Fruit fly (Drosophila melanogaster) whole organism, embryonic: ENCODE results near the gene CG7329.
A peak's percentile ranks its signal among the peaks of the same experiment; 100 is the strongest.

Source experiments
- Atf3 ChIP-seq: fragments of 200-800 bp; sonication (Bioruptor generic); optimal IDR thresholded peaks from 3 replicates; lab custom pipeline; 2016; ENCODE audit warnings: missing biosample characterization, missing genetic modification characterization
- CG10366 ChIP-seq: fragments of 200-800 bp; sonication (Bioruptor generic); IDR thresholded peaks from 2 replicates; pipeline ENCODE4 v1.3.6; 2022; ENCODE audit warnings: missing biosample characterization, missing genetic modification characterization
- CG11398 ChIP-seq: fragments of 200-800 bp; sonication (Bioruptor generic); optimal IDR thresholded peaks from 2 replicates; lab custom pipeline; 2016; ENCODE audit warnings: missing biosample characterization, missing genetic modification characterization
- CG11723 ChIP-seq: fragments of 200-800 bp; sonication (Bioruptor generic); optimal IDR thresholded peaks from 2 replicates; lab custom pipeline; 2017; ENCODE audit warnings: missing biosample characterization, mild to moderate bottlenecking, missing genetic modification characterization
- CG12299 ChIP-seq: fragments of 200-800 bp; sonication (Bioruptor generic); optimal IDR thresholded peaks from 2 replicates; lab custom pipeline; 2018; ENCODE audit warnings: missing biosample characterization, mild to moderate bottlenecking, missing genetic modification characterization
- CG14014 ChIP-seq: fragments of 200-800 bp; sonication (Bioruptor generic); IDR thresholded peaks from 2 replicates; pipeline ENCODE4 v1.3.6; 2022; ENCODE audit warnings: missing biosample characterization, missing genetic modification characterization
- CG16815 ChIP-seq: fragments of 200-800 bp; sonication (Bioruptor generic); optimal IDR thresholded peaks from 3 replicates; lab custom pipeline; 2017; ENCODE audit warnings: missing biosample characterization, mild to moderate bottlenecking, missing genetic modification characterization
- CG18764 ChIP-seq: fragments of 200-800 bp; sonication (Bioruptor generic); optimal IDR thresholded peaks from 3 replicates; lab custom pipeline; 2016; ENCODE audit warnings: missing biosample characterization, missing genetic modification characterization
- CG2199 ChIP-seq: fragments of 200-800 bp; sonication (Bioruptor generic); IDR thresholded peaks from 3 replicates; pipeline ENCODE4 v1.3.6; 2022; ENCODE audit warnings: missing biosample characterization, missing genetic modification characterization
- CG2678 ChIP-seq: fragments of 200-800 bp; sonication (Bioruptor generic); optimal IDR thresholded peaks from 3 replicates; lab custom pipeline; 2019; ENCODE audit warnings: missing biosample characterization, mild to moderate bottlenecking, missing genetic modification characterization, moderate library complexity
- CG3163 ChIP-seq: fragments of 200-800 bp; sonication (Bioruptor generic); optimal IDR thresholded peaks from 3 replicates; lab custom pipeline; 2016; ENCODE audit warnings: missing biosample characterization, missing genetic modification characterization
- CG32532 ChIP-seq: fragments of 200-800 bp; sonication (Bioruptor generic); IDR thresholded peaks from 2 replicates; pipeline ENCODE4 v1.3.6; 2022; ENCODE audit warnings: missing biosample characterization, missing genetic modification characterization
- CG33557 ChIP-seq: fragments of 200-800 bp; sonication (Bioruptor generic); optimal IDR thresholded peaks from 2 replicates; lab custom pipeline; 2019; ENCODE audit warnings: missing biosample characterization, mild to moderate bottlenecking, missing genetic modification characterization, moderate library complexity
- CG4282 ChIP-seq: fragments of 200-800 bp; sonication (Bioruptor generic); optimal IDR thresholded peaks from 2 replicates; lab custom pipeline; 2016; ENCODE audit warnings: missing biosample characterization, missing genetic modification characterization
- CG8388 ChIP-seq: fragments of 200-800 bp; sonication (Bioruptor generic); optimal IDR thresholded peaks from 2 replicates; lab custom pipeline; 2019; ENCODE audit warnings: missing biosample characterization, mild to moderate bottlenecking, missing genetic modification characterization, moderate library complexity
- CG9932 ChIP-seq: fragments of 200-800 bp; sonication (Bioruptor generic); IDR thresholded peaks from 2 replicates; pipeline ENCODE4 v1.3.6; 2022; ENCODE audit warnings: missing biosample characterization, missing genetic modification characterization
- Dfd ChIP-seq, 2 experiments: fragments of >200 bp; optimal IDR thresholded peaks; 2 replicates each; lab custom pipeline; 2017; ENCODE audit warnings: missing biosample characterization in 2 of 2, missing genetic modification characterization in 2 of 2
- Doc3 ChIP-seq: fragments of 200-800 bp; sonication (Bioruptor generic); IDR thresholded peaks from 3 replicates; pipeline ENCODE4 v1.3.6; 2022; ENCODE audit warnings: missing biosample characterization, missing genetic modification characterization; ENCODE audit not compliant: partially characterized antibody
- E2f2 ChIP-seq: fragments of 200-800 bp; sonication (Bioruptor generic); IDR thresholded peaks from 2 replicates; pipeline ENCODE4 v1.3.6; 2022; ENCODE audit warnings: missing biosample characterization, missing genetic modification characterization
- H15 ChIP-seq: fragments of 200-800 bp; sonication (Bioruptor generic); IDR thresholded peaks from 3 replicates; pipeline ENCODE4 v1.3.6; 2022; ENCODE audit warnings: missing biosample characterization, missing genetic modification characterization
- HLH3B ChIP-seq: fragments of 200-800 bp; sonication (Bioruptor generic); IDR thresholded peaks from 2 replicates; pipeline ENCODE4 v1.3.6; 2022; ENCODE audit warnings: missing biosample characterization, missing genetic modification characterization
- Lpt ChIP-seq: fragments of >200 bp; optimal IDR thresholded peaks from 2 replicates; lab custom pipeline; 2018; ENCODE audit warnings: missing biosample characterization, missing genetic modification characterization
- Nf-YC ChIP-seq: fragments of 200-800 bp; optimal IDR thresholded peaks from 3 replicates; lab custom pipeline; 2019; ENCODE audit warnings: missing biosample characterization, mild to moderate bottlenecking, missing genetic modification characterization, moderate library complexity
- Oli ChIP-seq: fragments of 200-800 bp; sonication (Bioruptor generic); optimal IDR thresholded peaks from 2 replicates; lab custom pipeline; 2018; ENCODE audit warnings: missing biosample characterization, mild to moderate bottlenecking, missing genetic modification characterization, moderate library complexity
- Opbp ChIP-seq: fragments of 200-800 bp; sonication (Bioruptor generic); IDR thresholded peaks from 3 replicates; pipeline ENCODE4 v1.3.6; 2022; ENCODE audit warnings: missing biosample characterization, missing genetic modification characterization; ENCODE audit not compliant: partially characterized antibody
- Poxn ChIP-seq: fragments of 200-800 bp; sonication (Bioruptor generic); IDR thresholded peaks from 2 replicates; pipeline ENCODE4 v1.3.6; 2022; ENCODE audit warnings: missing biosample characterization, missing genetic modification characterization
- Rfx ChIP-seq: fragments of 200-800 bp; sonication (Bioruptor generic); IDR thresholded peaks from 2 replicates; pipeline ENCODE4 v1.3.6; 2022; ENCODE audit warnings: missing biosample characterization, missing genetic modification characterization
- TFAM ChIP-seq: fragments of 200-800 bp; sonication (Bioruptor generic); optimal IDR thresholded peaks from 2 replicates; lab custom pipeline; 2017; ENCODE audit warnings: missing biosample characterization, missing genetic modification characterization, inconsistent platforms
- abd-A ChIP-seq: fragments of 200-800 bp; sonication (Bioruptor generic); optimal IDR thresholded peaks from 3 replicates; lab custom pipeline; 2019; ENCODE audit warnings: missing biosample characterization, mild to moderate bottlenecking, missing genetic modification characterization, moderate library complexity
- ara ChIP-seq: fragments of 200-800 bp; sonication (Bioruptor generic); IDR thresholded peaks from 2 replicates; pipeline ENCODE4 v1.3.6; 2022; ENCODE audit warnings: missing biosample characterization, missing genetic modification characterization
- chm ChIP-seq: fragments of 200-800 bp; sonication (Bioruptor generic); IDR thresholded peaks from 2 replicates; pipeline ENCODE4 v1.3.6; 2022; ENCODE audit warnings: missing biosample characterization, missing genetic modification characterization
- ci ChIP-seq: fragments of 200-800 bp; sonication (Bioruptor generic); IDR thresholded peaks from 3 replicates; pipeline ENCODE4 v1.3.6; 2022; ENCODE audit warnings: missing biosample characterization, missing genetic modification characterization
- corto ChIP-seq: fragments of 200-800 bp; sonication (Bioruptor generic); optimal IDR thresholded peaks from 2 replicates; lab custom pipeline; 2016; ENCODE audit warnings: missing biosample characterization, mild to moderate bottlenecking, missing genetic modification characterization, moderate library complexity
- croc ChIP-seq: fragments of 200-800 bp; sonication (Bioruptor generic); conservative IDR thresholded peaks from 3 replicates; pipeline ENCODE4 v1.3.6; 2022; ENCODE audit warnings: missing biosample characterization, missing genetic modification characterization
- crol ChIP-seq: fragments of 200-800 bp; sonication (Bioruptor generic); IDR thresholded peaks from 2 replicates; pipeline ENCODE4 v1.3.6; 2022; ENCODE audit warnings: missing biosample characterization, missing genetic modification characterization
- cwo ChIP-seq: fragments of 200-800 bp; sonication (Bioruptor generic); optimal IDR thresholded peaks from 3 replicates; lab custom pipeline; 2017; ENCODE audit warnings: missing biosample characterization, missing genetic modification characterization, mild to moderate bottlenecking, moderate library complexity, missing genetic modification reagents
- dmrt99B ChIP-seq: fragments of 200-800 bp; sonication (Bioruptor generic); optimal IDR thresholded peaks from 2 replicates; lab custom pipeline; 2018; ENCODE audit warnings: missing biosample characterization, mild to moderate bottlenecking, missing genetic modification characterization, moderate library complexity
- ems ChIP-seq: fragments of 200-800 bp; sonication (Bioruptor generic); optimal IDR thresholded peaks from 3 replicates; lab custom pipeline; 2016; ENCODE audit warnings: missing biosample characterization, missing genetic modification characterization
- fd64A ChIP-seq: fragments of 200-800 bp; sonication (Bioruptor generic); optimal IDR thresholded peaks from 3 replicates; lab custom pipeline; 2018; ENCODE audit warnings: missing biosample characterization, mild to moderate bottlenecking, missing genetic modification characterization
- gem ChIP-seq: fragments of 200-800 bp; sonication (Bioruptor generic); optimal IDR thresholded peaks from 2 replicates; lab custom pipeline; 2019; ENCODE audit warnings: missing biosample characterization, mild to moderate bottlenecking, missing genetic modification characterization, moderate library complexity
- hb ChIP-seq: fragments of 200-800 bp; sonication (Bioruptor generic); IDR thresholded peaks from 3 replicates; pipeline ENCODE4 v1.3.6; 2022; ENCODE audit warnings: missing biosample characterization, missing genetic modification characterization; ENCODE audit not compliant: partially characterized antibody
- prd ChIP-seq, 3 experiments: fragments of >200 bp in 2 of 3; fragments of 200-800 bp in 1 of 3; sonication (Bioruptor generic) in 1 of 3; optimal IDR thresholded peaks in 2 of 3; IDR thresholded peaks in 1 of 3; 2 replicates in 2 of 3; 3 replicates in 1 of 3; pipeline versions ENCODE4 v1.3.6 to Lab custom; 2017 to 2022; ENCODE audit warnings: missing biosample characterization in 1 of 3, missing genetic modification characterization in 1 of 3
- sens ChIP-seq: fragments of 200-800 bp; sonication (Bioruptor generic); peaks from one replicate; lab custom pipeline; 2016; ENCODE audit warnings: missing biosample characterization, missing genetic modification characterization
- stc ChIP-seq: fragments of 200-800 bp; sonication (Bioruptor generic); IDR thresholded peaks from 2 replicates; pipeline ENCODE4 v1.3.6; 2022; ENCODE audit warnings: missing biosample characterization, missing genetic modification characterization
- toy ChIP-seq: fragments of 200-800 bp; sonication (Bioruptor generic); IDR thresholded peaks from 2 replicates; pipeline ENCODE4 v1.3.6; 2022; ENCODE audit warnings: missing biosample characterization, missing genetic modification characterization
- tx ChIP-seq: fragments of 200-800 bp; sonication (Bioruptor generic); optimal IDR thresholded peaks from 2 replicates; lab custom pipeline; 2016; ENCODE audit warnings: missing biosample characterization, missing genetic modification characterization

The CG7329 gene

DNA sequence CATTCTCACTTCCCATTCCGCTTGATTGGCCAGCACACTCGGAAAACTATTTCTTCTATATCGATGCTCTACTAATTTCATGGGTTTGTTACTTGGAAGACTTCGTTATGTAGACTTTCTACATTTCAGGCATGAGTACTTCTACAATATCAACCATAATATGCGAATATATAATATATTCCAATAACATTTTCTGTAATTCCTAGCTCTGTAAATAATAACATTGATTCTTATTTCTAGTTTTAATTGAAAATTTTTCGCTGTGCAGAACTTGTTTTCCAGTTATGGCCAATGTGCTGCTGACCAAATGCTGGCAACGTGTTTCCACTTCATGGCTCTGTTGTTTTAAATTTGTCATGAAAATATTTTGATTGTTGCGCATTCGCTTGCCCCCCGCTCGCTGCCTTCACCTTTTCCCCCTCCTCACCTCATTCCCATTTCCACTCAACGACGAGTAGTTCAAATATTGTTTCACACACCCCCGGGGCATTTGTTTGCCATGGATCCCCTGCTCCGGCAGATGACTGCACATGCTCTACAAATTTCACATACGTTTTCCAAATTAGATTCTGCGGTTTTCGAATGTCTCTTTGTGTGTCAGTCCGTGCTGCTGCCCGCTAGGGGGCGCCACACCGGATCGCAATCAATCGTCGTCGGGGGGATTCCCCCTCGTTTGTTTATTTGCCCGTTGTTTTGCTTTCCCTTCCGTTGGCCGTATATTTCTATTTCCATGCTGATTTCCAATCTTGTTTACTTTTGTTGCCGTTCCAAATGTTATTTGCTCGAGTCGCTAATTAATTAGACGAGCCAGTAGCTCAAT, 23.4 kb downstream of the CG7329 start (continued):
- TF ChIP-seq CG14014 (GFP tag; lab: Robert Waterston, UW), result no peak
- no peak for TF ChIP-seq prd (optimal IDR thresholded peaks at IDR 0.05; lab: Kevin White, UChicago)
- TF ChIP-seq prd (GFP tag; IDR thresholded peaks at IDR 0.05; lab: Robert Waterston, UW), result 0 out of 3 replicates have a peak, but pooled peaks have one; percentile 10
- peak; percentile 27; the same call in 1 of the 2 replicates for TF ChIP-seq stc (GFP tag; lab: Robert Waterston, UW)
- no peak for TF ChIP-seq corto (GFP tag; lab: Kevin White, UChicago)
- peak; percentile 3 for TF ChIP-seq dmrt99B (tag; lab: Kevin White, UChicago)
- TF ChIP-seq Rfx (GFP tag; lab: Robert Waterston, UW), result 0 out of 2 replicates have a peak, but pooled peaks have one; percentile 4
- TF ChIP-seq CG32532 (GFP tag; lab: Robert Waterston, UW), result 0 out of 2 replicates have a peak, but pooled peaks have one; percentile 18
- TF ChIP-seq Dfd (GFP tag; optimal IDR thresholded peaks at IDR 0.05; lab: Kevin White, UChicago), result no peak
- TF ChIP-seq Poxn (GFP tag; lab: Robert Waterston, UW), result no peak
- no peak for TF ChIP-seq CG11398 (GFP tag; lab: Kevin White, UChicago)
- no peak for TF ChIP-seq CG12299 (tag; lab: Kevin White, UChicago)
- peak; percentile 8 for TF ChIP-seq CG3163 (GFP tag; lab: Kevin White, UChicago)
- peak; percentile 54; the same call in 1 of the 3 replicates for TF ChIP-seq H15 (GFP tag; lab: Robert Waterston, UW)
- 0 out of 3 replicates have a peak, but pooled peaks have one; percentile 26 for TF ChIP-seq Opbp (GFP tag; lab: Robert Waterston, UW)
- TF ChIP-seq chm, result no peak
- TF ChIP-seq CG2199 (GFP tag; lab: Robert Waterston, UW), result peak; percentile 52; the same call in 1 of the 3 replicates
- TF ChIP-seq TFAM (GFP tag; lab: Kevin White, UChicago), result no peak
- TF ChIP-seq abd-A (tag; lab: Kevin White, UChicago), result no peak
- TF ChIP-seq CG16815, result no peak
- TF ChIP-seq fd64A, result peak; percentile 32
- TF ChIP-seq CG8388 (GFP tag; lab: Kevin White, UChicago), result no peak
- TF ChIP-seq Oli (tag; lab: Kevin White, UChicago), result no peak
- TF ChIP-seq ems (GFP tag; lab: Kevin White, UChicago), result no peak
- 0 out of 3 replicates have a peak, but pooled peaks have one; percentile 11 for TF ChIP-seq hb (GFP tag; lab: Robert Waterston, UW)
- TF ChIP-seq CG11723, result no peak
- TF ChIP-seq gem, result peak; percentile 27
- no peak for TF ChIP-seq Nf-YC (tag; lab: Kevin White, UChicago)
- peak; percentile 37; the same call in 1 of the 2 replicates for TF ChIP-seq CG9932 (GFP tag; lab: Robert Waterston, UW)
- TF ChIP-seq crol, result peak; percentile 83
- TF ChIP-seq toy (GFP tag; lab: Robert Waterston, UW), result no peak
- peak; percentile 14; the same call in 1 of the 3 replicates for TF ChIP-seq croc
- TF ChIP-seq Atf3 (GFP tag; lab: Kevin White, UChicago), result no peak
- TF ChIP-seq ci (GFP tag; lab: Robert Waterston, UW), result 0 out of 3 replicates have a peak, but pooled peaks have one; percentile 50
- peak; percentile 70 for TF ChIP-seq sens
- TF ChIP-seq E2f2 (GFP tag; lab: Robert Waterston, UW), result no peak
- 0 out of 2 replicates have a peak, but pooled peaks have one; percentile 29 for TF ChIP-seq HLH3B (GFP tag; lab: Robert Waterston, UW)
- peak; percentile 60 for TF ChIP-seq ara (GFP tag; lab: Robert Waterston, UW)
- no peak for TF ChIP-seq CG10366
- no peak for TF ChIP-seq Lpt (GFP tag; lab: Kevin White, UChicago)
- TF ChIP-seq CG33557, result no peak
- no peak for TF ChIP-seq tx (GFP tag; lab: Kevin White, UChicago)
- TF ChIP-seq CG2678, result peak; percentile 1
- TF ChIP-seq CG18764 (GFP tag; lab: Kevin White, UChicago), result no peak
- no peak for TF ChIP-seq cwo (GFP tag; lab: Kevin White, UChicago)
- no peak for TF ChIP-seq CG4282 (GFP tag; lab: Kevin White, UChicago)
- no peak for TF ChIP-seq Doc3 (GFP tag; lab: Robert Waterston, UW)
